Worm (Caenorhabditis elegans) whole organism, young adult: ENCODE results near the gene pgm-1.

Experiments
- dpl-1 ChIP-seq: fragments of 150-350 bp; optimal IDR thresholded peaks from 2 replicates; lab custom pipeline; 2014; ENCODE audit warnings: missing biosample characterization, missing genetic modification reagents, missing genetic modification characterization
- nhr-120 ChIP-seq: fragments of 200-800 bp; sonication (Bioruptor generic); IDR thresholded peaks from 2 replicates; pipeline ENCODE4 v1.3.6; 2022; ENCODE audit warnings: missing genetic modification characterization, missing compliant biosample characterization
- sptf-2 ChIP-seq: fragments of 200-800 bp; sonication (Bioruptor generic); optimal IDR thresholded peaks from 2 replicates; lab custom pipeline; 2018; ENCODE audit warnings: mild to moderate bottlenecking, missing genetic modification characterization, missing compliant biosample characterization
- ztf-6 ChIP-seq: fragments of 200-800 bp; sonication (Bioruptor generic); IDR thresholded peaks from 2 replicates; pipeline ENCODE4 v1.3.6; 2022; ENCODE audit warnings: missing genetic modification reagents, missing genetic modification characterization, missing compliant biosample characterization

ce11 chrII:4867476-4867875, 21.8 kb upstream of the pgm-1 start, which contains the start of gene col-17:
- TF ChIP-seq ztf-6, result no peak
- no peak for TF ChIP-seq nhr-120 (GFP tag; lab: Robert Waterston, UW)
- TF ChIP-seq sptf-2 (GFP tag; lab: Kevin White, UChicago), result no peak
- no peak for TF ChIP-seq dpl-1 (GFP tag; lab: Kevin White, UChicago)
